Worm (Caenorhabditis elegans): ENCODE data around the gene C02B10.3.

Gene C02B10.3

DNA sequence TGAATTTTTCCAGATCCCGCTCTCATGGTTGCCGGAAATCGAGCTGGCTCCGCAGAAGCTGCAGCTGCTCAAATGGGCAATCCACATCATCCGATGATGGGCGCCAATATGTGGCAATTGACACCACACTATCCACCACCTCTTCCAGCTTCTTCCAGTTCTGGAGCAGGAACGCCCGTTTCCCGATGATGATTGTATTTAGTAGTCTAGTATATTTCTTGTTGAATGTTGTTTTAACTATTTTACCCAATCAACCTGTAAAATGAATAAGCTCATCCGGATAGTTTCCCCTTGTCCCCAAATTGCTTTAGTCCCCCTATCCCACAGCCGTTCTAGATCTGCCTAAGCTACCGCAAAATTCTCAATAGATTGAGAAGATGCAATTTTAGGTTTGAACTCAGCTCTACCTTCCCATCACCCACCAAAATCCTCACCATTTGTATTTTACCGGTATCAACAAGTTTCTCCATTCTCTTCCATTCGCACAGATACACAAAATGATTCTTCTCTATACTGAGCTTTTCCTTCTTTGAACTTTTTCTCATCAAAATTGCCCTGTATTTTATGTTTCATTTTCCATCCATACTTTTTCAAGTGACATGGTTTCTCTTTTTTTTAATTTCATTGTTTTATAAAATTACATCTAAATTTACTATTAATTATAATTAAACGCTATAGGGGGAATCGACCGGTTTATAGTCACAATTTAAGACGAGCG, 16.7 kb downstream of the C02B10.3 start (continued):
- TF ChIP-seq pha-4 (GFP tag; IDR thresholded peaks at IDR 0.05), result peak; percentile 35; the same call in 1 of the 2 replicates
- TF ChIP-seq pha-4 (tag; optimal IDR thresholded peaks at IDR 0.05), result no peak
- no peak for TF ChIP-seq dmd-8 (GFP tag; IDR thresholded peaks at IDR 0.05)
- no peak for TF ChIP-seq lir-3 (tag; optimal IDR thresholded peaks at IDR 0.05)
- TF ChIP-seq lim-7 (GFP tag; IDR thresholded peaks at IDR 0.05), result 0 out of 2 replicates have a peak, but pooled peaks have one; percentile 30
- no peak for TF ChIP-seq ctbp-1 (GFP tag; IDR thresholded peaks at IDR 0.05)
- no peak for TF ChIP-seq nhr-10 (tag; optimal IDR thresholded peaks at IDR 0.05)
- peak; percentile 6 for TF ChIP-seq nhr-77 (tag; optimal IDR thresholded peaks at IDR 0.05)
- TF ChIP-seq lin-38 (GFP tag; IDR thresholded peaks at IDR 0.05), result no peak; the same call in 1 of the 2 replicates
- peak in 1 of 2 experiments; percentile 51 for TF ChIP-seq unc-62 (GFP tag; optimal IDR thresholded peaks at IDR 0.05 in 1 of 2)
- no peak for TF ChIP-seq unc-62 (tag; optimal IDR thresholded peaks at IDR 0.05)
- TF ChIP-seq unc-39 (tag; optimal IDR thresholded peaks at IDR 0.05), result no peak
- no peak for TF ChIP-seq Y105C5A.15 (GFP tag; IDR thresholded peaks at IDR 0.05)
- no peak for TF ChIP-seq madf-5 (GFP tag; IDR thresholded peaks at IDR 0.05)
- TF ChIP-seq T20F7.1 (GFP tag; optimal IDR thresholded peaks at IDR 0.05), result peak; percentile 55
- no peak for TF ChIP-seq nhr-11 (tag; optimal IDR thresholded peaks at IDR 0.05)
- TF ChIP-seq skn-1 (tag; optimal IDR thresholded peaks at IDR 0.05), result no peak
- peak; percentile 18; the same call in 1 of the 2 replicates for TF ChIP-seq snpc-1.2 (GFP tag; IDR thresholded peaks at IDR 0.05)
- peak; percentile 83 for TF ChIP-seq aha-1 (tag)
- TF ChIP-seq dve-1 (tag; optimal IDR thresholded peaks at IDR 0.05; ENCODE audit: insufficient read depth), result peak; percentile 29
- TF ChIP-seq ceh-62 (tag; optimal IDR thresholded peaks at IDR 0.05), result no peak

DNA sequence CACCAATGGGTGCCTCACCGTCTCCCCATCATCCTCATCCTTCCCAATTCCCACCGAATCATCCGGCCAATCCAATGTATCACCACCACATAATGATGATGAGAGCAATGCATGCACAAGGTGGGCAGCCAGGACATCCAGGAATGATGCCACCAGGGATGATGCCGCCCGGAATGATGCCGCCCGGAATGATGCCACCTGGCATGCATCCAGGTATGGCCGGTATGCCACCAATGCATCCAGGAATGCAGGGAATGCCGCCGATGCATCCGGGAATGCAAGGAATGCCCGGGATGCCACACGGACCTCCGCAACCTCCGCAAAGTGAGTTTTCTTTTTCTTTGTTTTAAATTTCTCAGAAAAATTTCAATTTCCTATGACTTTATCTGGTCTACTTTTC, 17.3 kb downstream of the C02B10.3 start:
- TF ChIP-seq ces-1 (GFP tag; optimal IDR thresholded peaks at IDR 0.05) (no peak), unc-62 (GFP tag; optimal IDR thresholded peaks at IDR 0.05 in 1 of 2) (peak in 1 of 2 experiments; percentile 1), unc-62 (tag; optimal IDR thresholded peaks at IDR 0.05) (no peak), set-16 (GFP tag; IDR thresholded peaks at IDR 0.05) (peak; percentile 76), hlh-30 (tag; optimal IDR thresholded peaks at IDR 0.05; ENCODE audit: insufficient read depth) (no peak)

DNA sequence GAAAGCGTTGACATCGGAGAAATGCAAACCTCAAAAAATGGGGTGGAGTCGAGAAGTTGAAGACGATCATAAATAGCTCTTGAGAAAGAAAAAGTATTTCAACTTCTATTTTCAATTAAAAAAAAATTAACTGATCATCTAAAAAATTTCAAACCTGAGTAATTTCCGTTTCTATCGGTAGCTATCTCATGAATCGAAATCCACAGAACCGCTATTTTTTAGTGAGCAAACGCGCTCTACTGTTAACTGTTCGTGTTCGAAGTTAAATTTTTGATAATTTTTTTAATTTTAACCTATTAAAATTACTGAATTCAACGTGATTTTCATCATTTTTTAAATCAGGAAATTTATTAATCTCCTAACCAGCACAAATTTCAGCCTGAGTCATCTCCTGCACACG, 19.2 kb downstream of the C02B10.3 start:
- no peak for TF ChIP-seq ceh-44 (GFP tag; IDR thresholded peaks at IDR 0.05)
- TF ChIP-seq lin-38 (GFP tag; IDR thresholded peaks at IDR 0.05), result peak; percentile 70

DNA sequence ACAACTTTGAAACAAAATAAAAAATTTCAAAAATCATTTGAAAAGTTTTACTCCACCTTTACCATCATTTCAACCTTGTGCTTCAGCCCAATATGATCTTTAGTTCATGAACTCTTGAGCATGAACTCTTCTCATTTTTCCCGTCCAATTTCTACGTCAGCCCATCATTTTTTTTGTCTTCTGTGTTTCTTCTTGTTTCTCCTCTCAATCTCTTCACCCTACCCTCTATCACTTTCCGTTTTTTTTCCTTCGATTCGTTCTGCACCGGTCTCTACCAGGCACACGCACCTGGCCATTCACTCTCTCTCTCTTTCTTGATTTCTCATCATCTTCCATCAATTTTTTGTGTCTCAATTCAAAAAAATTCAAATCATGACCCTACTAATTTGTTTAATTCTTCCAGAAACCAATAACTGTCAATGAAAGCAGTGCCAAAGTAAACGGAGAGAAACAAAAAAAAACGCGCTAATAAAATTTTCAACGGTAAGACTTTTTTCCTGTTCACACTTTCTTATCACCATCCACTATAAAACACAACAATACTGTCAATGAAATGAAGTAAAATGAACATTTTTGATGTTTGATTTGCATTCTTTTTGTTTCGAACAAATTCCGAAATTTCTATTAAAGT, 20.1 kb downstream of the C02B10.3 start, which contains the start of gene pygo-1:
Gene pygo-1, plus strand, starts transcription at position 404 of the 631 bp plus-strand sequence.
- TF ChIP-seq mxl-2 (GFP tag; conservative IDR thresholded peaks at IDR 0.05), result no peak
- TF ChIP-seq rbr-2 (tag; optimal IDR thresholded peaks at IDR 0.05), result no peak
- TF ChIP-seq php-3 (GFP tag; IDR thresholded peaks at IDR 0.05), result peak; percentile 63; the same call in 1 of the 2 replicates
- no peak for TF ChIP-seq dpl-1 (GFP tag; optimal IDR thresholded peaks at IDR 0.05)
- no peak for TF ChIP-seq egl-43 (GFP tag; IDR thresholded peaks at IDR 0.05)
- peak; percentile 18 for TF ChIP-seq mep-1 (tag; optimal IDR thresholded peaks at IDR 0.05)
- TF ChIP-seq Y48G9A.11 (GFP tag; IDR thresholded peaks at IDR 0.05), result no peak
- TF ChIP-seq dve-1 (tag; optimal IDR thresholded peaks at IDR 0.05; ENCODE audit: insufficient read depth), result peak; percentile 34
- no peak for TF ChIP-seq daf-16 (GFP tag; optimal IDR thresholded peaks at IDR 0.05)
- peak; percentile 70 for TF ChIP-seq daf-16 (tag; optimal IDR thresholded peaks at IDR 0.05)
- peak; percentile 58 for TF ChIP-seq nhr-28 (tag; optimal IDR thresholded peaks at IDR 0.05)
- peak in 1 of 2 experiments; percentile 30 for TF ChIP-seq mdl-1 (tag; optimal IDR thresholded peaks at IDR 0.05)
- TF ChIP-seq ctbp-1 (GFP tag; IDR thresholded peaks at IDR 0.05), result 0 out of 2 replicates have a peak, but pooled peaks have one; percentile 16
- TF ChIP-seq nhr-48 (tag; optimal IDR thresholded peaks at IDR 0.05), result peak; percentile 51
- TF ChIP-seq lsy-2 (tag; optimal IDR thresholded peaks at IDR 0.05), result peak in 1 of 2 experiments; percentile 46
- no peak for TF ChIP-seq arid-1 (GFP tag; conservative IDR thresholded peaks at IDR 0.05)
- TF ChIP-seq hlh-30 (tag; optimal IDR thresholded peaks at IDR 0.05; ENCODE audit: insufficient read depth), result peak; percentile 9
- TF ChIP-seq nhr-25 (tag; optimal IDR thresholded peaks at IDR 0.05; ENCODE audit: borderline replicate concordance, insufficient read depth), result no peak
- TF ChIP-seq dmd-8 (GFP tag; IDR thresholded peaks at IDR 0.05), result 0 out of 2 replicates have a peak, but pooled peaks have one; percentile 38
- TF ChIP-seq pqm-1 (tag; optimal IDR thresholded peaks at IDR 0.05), result peak; percentile 20
- no peak for TF ChIP-seq spr-3 (GFP tag; optimal IDR thresholded peaks at IDR 0.05)
- TF ChIP-seq zag-1 (tag; optimal IDR thresholded peaks at IDR 0.05), result no peak
- peak; percentile 72 for TF ChIP-seq hlh-11 (tag; optimal IDR thresholded peaks at IDR 0.05)

Measured in whole organism, L4 larva.